Fruit fly (Drosophila melanogaster) whole organism, embryonic: ENCODE measurements around the gene CG8958.

Experiments used
- Asciz ChIP-seq: fragments of 200-800 bp; sonication (Bioruptor generic); optimal IDR thresholded peaks from 2 replicates; lab custom pipeline; 2017; ENCODE audit warnings: missing biosample characterization, mild to moderate bottlenecking, missing genetic modification characterization, missing genetic modification reagents
- Atf3 ChIP-seq: fragments of 200-800 bp; sonication (Bioruptor generic); optimal IDR thresholded peaks from 3 replicates; lab custom pipeline; 2016; ENCODE audit warnings: missing biosample characterization, missing genetic modification characterization
- Bgb ChIP-seq: fragments of 200-800 bp; sonication (Bioruptor generic); IDR thresholded peaks from 2 replicates; pipeline ENCODE4 v1.3.6; 2022; ENCODE audit warnings: missing biosample characterization, missing genetic modification characterization; ENCODE audit not compliant: partially characterized antibody
- CG10979 ChIP-seq: fragments of 200-800 bp; sonication (Bioruptor generic); optimal IDR thresholded peaks from 2 replicates; lab custom pipeline; 2018; ENCODE audit warnings: missing biosample characterization, mild to moderate bottlenecking, missing genetic modification characterization, moderate library complexity
- CG11247 ChIP-seq: fragments of 200-800 bp; sonication (Bioruptor generic); IDR thresholded peaks from 2 replicates; pipeline ENCODE4 v1.3.6; 2022; ENCODE audit warnings: missing biosample characterization, missing genetic modification characterization
- CG12236 ChIP-seq: fragments of 200-800 bp; sonication (Bioruptor generic); optimal IDR thresholded peaks from 2 replicates; lab custom pipeline; 2016; ENCODE audit warnings: missing biosample characterization, missing genetic modification characterization
- CG13123 ChIP-seq: fragments of 200-800 bp; sonication (Bioruptor generic); optimal IDR thresholded peaks from 2 replicates; lab custom pipeline; 2016; ENCODE audit warnings: missing biosample characterization, missing genetic modification characterization
- CG13775 ChIP-seq: fragments of 200-800 bp; sonication (Bioruptor generic); optimal IDR thresholded peaks from 3 replicates; lab custom pipeline; 2017; ENCODE audit warnings: missing biosample characterization, mild to moderate bottlenecking, missing genetic modification characterization
- CG14667 ChIP-seq: fragments of 200-800 bp; sonication (Bioruptor generic); IDR thresholded peaks from 2 replicates; pipeline ENCODE4 v1.3.6; 2022; ENCODE audit warnings: missing biosample characterization, missing genetic modification characterization
- CG14965 ChIP-seq: fragments of 200-800 bp; sonication (Bioruptor generic); optimal IDR thresholded peaks from 2 replicates; lab custom pipeline; 2016; ENCODE audit warnings: missing biosample characterization, missing genetic modification characterization, borderline replicate concordance
- CG1529 ChIP-seq: fragments of 200-800 bp; sonication (Bioruptor generic); optimal IDR thresholded peaks from 3 replicates; lab custom pipeline; 2018; ENCODE audit warnings: missing biosample characterization, missing genetic modification characterization
- CG18599 ChIP-seq: fragments of 200-800 bp; sonication (Bioruptor generic); optimal IDR thresholded peaks from 3 replicates; lab custom pipeline; 2017; ENCODE audit warnings: missing biosample characterization, missing genetic modification characterization, mild to moderate bottlenecking, moderate library complexity, missing genetic modification reagents
- CG30020 ChIP-seq: fragments of 200-800 bp; optimal IDR thresholded peaks from 2 replicates; lab custom pipeline; 2019; ENCODE audit warnings: missing biosample characterization, mild to moderate bottlenecking, missing genetic modification characterization, moderate library complexity
- CG3065 ChIP-seq: fragments of 200-800 bp; sonication (Bioruptor generic); optimal IDR thresholded peaks from 2 replicates; lab custom pipeline; 2016; ENCODE audit warnings: missing biosample characterization, missing genetic modification characterization
- CG31365 ChIP-seq: fragments of 200-800 bp; sonication (Bioruptor generic); optimal IDR thresholded peaks from 2 replicates; lab custom pipeline; 2018; ENCODE audit warnings: missing biosample characterization, mild to moderate bottlenecking, missing genetic modification characterization
- CG34376 ChIP-seq: fragments of 200-800 bp; sonication (Bioruptor generic); optimal IDR thresholded peaks from 2 replicates; lab custom pipeline; 2018; ENCODE audit warnings: missing biosample characterization, mild to moderate bottlenecking, missing genetic modification characterization
- CG4707 ChIP-seq: fragments of 200-800 bp; sonication (Bioruptor generic); optimal IDR thresholded peaks from 2 replicates; lab custom pipeline; 2018; ENCODE audit warnings: missing biosample characterization, mild to moderate bottlenecking, missing genetic modification characterization, moderate library complexity
- CG8924 ChIP-seq: fragments of 200-800 bp; optimal IDR thresholded peaks from 3 replicates; lab custom pipeline; 2019; ENCODE audit warnings: missing biosample characterization, mild to moderate bottlenecking, missing genetic modification characterization, moderate library complexity
- CG9932 ChIP-seq: fragments of 200-800 bp; sonication (Bioruptor generic); IDR thresholded peaks from 2 replicates; pipeline ENCODE4 v1.3.6; 2022; ENCODE audit warnings: missing biosample characterization, missing genetic modification characterization
- CHES-1-like ChIP-seq: fragments of 200-800 bp; sonication (Bioruptor generic); optimal IDR thresholded peaks from 2 replicates; lab custom pipeline; 2016; ENCODE audit warnings: missing biosample characterization, missing genetic modification characterization
- CTCF ChIP-seq: fragments of 200-800 bp; sonication (Bioruptor generic); optimal IDR thresholded peaks from 2 replicates; lab custom pipeline; 2017; ENCODE audit warnings: missing biosample characterization, mild to moderate bottlenecking, missing genetic modification characterization, moderate library complexity
- Dfd ChIP-seq, 2 experiments: fragments of >200 bp; optimal IDR thresholded peaks; 2 replicates each; lab custom pipeline; 2017; ENCODE audit warnings: missing biosample characterization in 2 of 2, missing genetic modification characterization in 2 of 2
- Dip3 ChIP-seq: fragments of 200-800 bp; sonication (Bioruptor generic); optimal IDR thresholded peaks from 3 replicates; lab custom pipeline; 2016; ENCODE audit warnings: missing biosample characterization, missing genetic modification characterization
- E2f2 ChIP-seq: fragments of 200-800 bp; sonication (Bioruptor generic); IDR thresholded peaks from 2 replicates; pipeline ENCODE4 v1.3.6; 2022; ENCODE audit warnings: missing biosample characterization, missing genetic modification characterization
- H2.0 ChIP-seq: fragments of 200-800 bp; sonication (Bioruptor generic); IDR thresholded peaks from 2 replicates; pipeline ENCODE4 v1.3.6; 2022; ENCODE audit warnings: missing biosample characterization, missing genetic modification characterization
- HmgZ ChIP-seq: fragments of 200-800 bp; sonication (Bioruptor generic); optimal IDR thresholded peaks from 2 replicates; lab custom pipeline; 2018; ENCODE audit warnings: missing biosample characterization, mild to moderate bottlenecking, missing genetic modification characterization
- Hmr ChIP-seq: fragments of 200-800 bp; sonication (Bioruptor generic); optimal IDR thresholded peaks from 3 replicates; lab custom pipeline; 2017; ENCODE audit warnings: mild to moderate bottlenecking, missing biosample characterization, missing genetic modification reagents, missing genetic modification characterization
- Hmx ChIP-seq: fragments of 200-800 bp; sonication (Bioruptor generic); optimal IDR thresholded peaks from 2 replicates; lab custom pipeline; 2016; ENCODE audit warnings: missing biosample characterization, missing genetic modification characterization
- Lhr ChIP-seq: fragments of 200-800 bp; sonication (Bioruptor generic); optimal IDR thresholded peaks from 3 replicates; lab custom pipeline; 2017; ENCODE audit warnings: mild to moderate bottlenecking, missing biosample characterization, missing genetic modification reagents, missing genetic modification characterization
- Lpt ChIP-seq: fragments of >200 bp; optimal IDR thresholded peaks from 2 replicates; lab custom pipeline; 2018; ENCODE audit warnings: missing biosample characterization, missing genetic modification characterization
- Rfx ChIP-seq: fragments of 200-800 bp; sonication (Bioruptor generic); IDR thresholded peaks from 2 replicates; pipeline ENCODE4 v1.3.6; 2022; ENCODE audit warnings: missing biosample characterization, missing genetic modification characterization
- Sox102F ChIP-seq: fragments of 200-800 bp; sonication (Bioruptor generic); optimal IDR thresholded peaks from 2 replicates; lab custom pipeline; 2018; ENCODE audit warnings: missing biosample characterization, mild to moderate bottlenecking, missing genetic modification characterization, moderate library complexity
- Spps ChIP-seq: fragments of 200-800 bp; sonication (Bioruptor generic); optimal IDR thresholded peaks from 2 replicates; lab custom pipeline; 2018; ENCODE audit warnings: missing biosample characterization, mild to moderate bottlenecking, missing genetic modification characterization
- ato ChIP-seq: fragments of 200-800 bp; sonication (Bioruptor generic); IDR thresholded peaks from 2 replicates; pipeline ENCODE4 v1.3.6; 2022; ENCODE audit warnings: missing biosample characterization, missing genetic modification characterization; ENCODE audit not compliant: partially characterized antibody
- az2 ChIP-seq: fragments of 200-800 bp; sonication (Bioruptor generic); optimal IDR thresholded peaks from 3 replicates; lab custom pipeline; 2016; ENCODE audit warnings: missing biosample characterization, missing genetic modification characterization
- bsh ChIP-seq, 2 experiments: fragments of 200-800 bp; sonication (Bioruptor generic); optimal IDR thresholded peaks; 2 replicates each; lab custom pipeline; 2017 to 2018; ENCODE audit warnings: mild to moderate bottlenecking in 2 of 2, missing biosample characterization in 2 of 2, missing genetic modification characterization in 2 of 2, moderate library complexity in 1 of 2
- chn ChIP-seq: fragments of 200-800 bp; sonication (Bioruptor generic); optimal IDR thresholded peaks from 2 replicates; lab custom pipeline; 2016; ENCODE audit warnings: missing biosample characterization, missing genetic modification characterization
- corto ChIP-seq: fragments of 200-800 bp; sonication (Bioruptor generic); optimal IDR thresholded peaks from 2 replicates; lab custom pipeline; 2016; ENCODE audit warnings: missing biosample characterization, mild to moderate bottlenecking, missing genetic modification characterization, moderate library complexity
- crp ChIP-seq, 2 experiments: fragments of 200-800 bp; sonication (Bioruptor generic); optimal IDR thresholded peaks; 2 replicates in 1 of 2; 3 replicates in 1 of 2; lab custom pipeline; 2017; ENCODE audit warnings: missing biosample characterization in 2 of 2, missing genetic modification characterization in 2 of 2, mild to moderate bottlenecking in 1 of 2, moderate library complexity in 1 of 2
- disco-r ChIP-seq: fragments of 200-800 bp; sonication (Bioruptor generic); optimal IDR thresholded peaks from 2 replicates; lab custom pipeline; 2016; ENCODE audit warnings: missing biosample characterization, missing genetic modification characterization
- eve ChIP-seq, 2 experiments: fragments of >200 bp; optimal IDR thresholded peaks; 2 replicates each; lab custom pipeline; 2017; ENCODE audit warnings: missing biosample characterization in 2 of 2, missing genetic modification characterization in 2 of 2
- fd102C ChIP-seq: fragments of 200-800 bp; sonication (Bioruptor generic); optimal IDR thresholded peaks from 2 replicates; lab custom pipeline; 2018; ENCODE audit warnings: missing biosample characterization, mild to moderate bottlenecking, missing genetic modification characterization, moderate library complexity
- hb ChIP-seq: fragments of 200-800 bp; sonication (Bioruptor generic); IDR thresholded peaks from 3 replicates; pipeline ENCODE4 v1.3.6; 2022; ENCODE audit warnings: missing biosample characterization, missing genetic modification characterization; ENCODE audit not compliant: partially characterized antibody
- nau ChIP-seq: fragments of 200-800 bp; sonication (Bioruptor generic); optimal IDR thresholded peaks from 3 replicates; lab custom pipeline; 2017; ENCODE audit warnings: missing biosample characterization, mild to moderate bottlenecking, missing genetic modification characterization, missing genetic modification reagents
- ranshi ChIP-seq: fragments of 200-800 bp; sonication (Bioruptor generic); IDR thresholded peaks from 2 replicates; pipeline ENCODE4 v1.3.6; 2022; ENCODE audit warnings: missing biosample characterization, missing genetic modification characterization
- row ChIP-seq: fragments of 200-800 bp; sonication (Bioruptor generic); IDR thresholded peaks from 3 replicates; pipeline ENCODE4 v1.3.6; 2022; ENCODE audit warnings: missing biosample characterization, missing genetic modification characterization
- scrt ChIP-seq: fragments of 200-800 bp; sonication (Bioruptor generic); optimal IDR thresholded peaks from 2 replicates; lab custom pipeline; 2018; ENCODE audit warnings: missing biosample characterization, mild to moderate bottlenecking, missing genetic modification characterization, moderate library complexity
- vnd ChIP-seq: fragments of 200-800 bp; sonication (Bioruptor generic); IDR thresholded peaks from 3 replicates; pipeline ENCODE4 v1.3.6; 2022; ENCODE audit warnings: missing biosample characterization, missing genetic modification characterization; ENCODE audit not compliant: partially characterized antibody
- zen ChIP-seq: fragments of 200-800 bp; sonication (Bioruptor generic); optimal IDR thresholded peaks from 3 replicates; lab custom pipeline; 2018; ENCODE audit warnings: missing biosample characterization, mild to moderate bottlenecking, missing genetic modification characterization, moderate library complexity
- zfh2 ChIP-seq: fragments of 200-800 bp; sonication (Bioruptor generic); optimal IDR thresholded peaks from 2 replicates; lab custom pipeline; 2016; ENCODE audit warnings: missing biosample characterization, missing genetic modification characterization

The CG8958 gene

dm6 chrX:16085865-16086592 is 3.0 kb downstream of the CG8958 start (continued):
- TF ChIP-seq CG14965 (GFP tag; lab: Kevin White, UChicago) (no peak), disco-r (GFP tag; lab: Kevin White, UChicago) (peak; percentile 46), E2f2 (GFP tag; lab: Robert Waterston, UW) (no peak), CG11247 (no peak), CG18599 (GFP tag; lab: Kevin White, UChicago) (peak; percentile 52), CG31365 (no peak), CG9932 (GFP tag; lab: Robert Waterston, UW) (no peak), CG34376 (GFP tag; lab: Kevin White, UChicago) (peak; percentile 10), Spps (no peak), chn (GFP tag; lab: Kevin White, UChicago) (no peak), ranshi (GFP tag; lab: Robert Waterston, UW) (no peak), HmgZ (no peak), az2 (GFP tag; lab: Kevin White, UChicago) (no peak), Dip3 (no peak), CG13123 (no peak), hb (GFP tag; lab: Robert Waterston, UW) (no peak), Lpt (no peak), CG3065 (GFP tag; lab: Kevin White, UChicago) (no peak), CG4707 (GFP tag; lab: Kevin White, UChicago) (no peak), nau (GFP tag; lab: Kevin White, UChicago) (no peak), Hmx (GFP tag; lab: Kevin White, UChicago) (no peak), H2.0 (GFP tag; lab: Robert Waterston, UW) (0 out of 2 replicates have a peak, but pooled peaks have one; percentile 22), Lhr (GFP tag; lab: Kevin White, UChicago) (no peak), Bgb (GFP tag; lab: Robert Waterston, UW) (no peak), fd102C (GFP tag; lab: Kevin White, UChicago) (no peak), crp (GFP tag; optimal IDR thresholded peaks at IDR 0.05; lab: Kevin White, UChicago) (no peak), vnd (GFP tag; lab: Robert Waterston, UW) (no peak), Sox102F (GFP tag; lab: Kevin White, UChicago) (no peak), CG30020 (tag; lab: Kevin White, UChicago) (no peak), zen (tag; lab: Kevin White, UChicago) (no peak), row (GFP tag; lab: Robert Waterston, UW) (peak; percentile 65; the same call in 2 of the 3 replicates), CG13775 (GFP tag; lab: Kevin White, UChicago) (no peak), CG8924 (tag; lab: Kevin White, UChicago) (no peak), bsh (GFP tag; optimal IDR thresholded peaks at IDR 0.05; lab: Kevin White, UChicago) (peak in 1 of 2 experiments; percentile 36), Hmr (GFP tag; lab: Kevin White, UChicago) (no peak), eve (GFP tag; optimal IDR thresholded peaks at IDR 0.05; lab: Kevin White, UChicago) (no peak), corto (GFP tag; lab: Kevin White, UChicago) (no peak), ato (GFP tag; lab: Robert Waterston, UW) (no peak), Rfx (no peak), CG1529 (no peak), Dfd (GFP tag; optimal IDR thresholded peaks at IDR 0.05; lab: Kevin White, UChicago) (no peak), CHES-1-like (GFP tag; lab: Kevin White, UChicago) (no peak), zfh2 (GFP tag; lab: Kevin White, UChicago) (no peak), scrt (GFP tag; lab: Kevin White, UChicago) (no peak), CG12236 (GFP tag; lab: Kevin White, UChicago) (no peak), CG14667 (no peak), Atf3 (no peak), Asciz (GFP tag; lab: Kevin White, UChicago) (no peak), CG10979 (tag; lab: Kevin White, UChicago) (peak; percentile 42), CTCF (GFP tag; lab: Kevin White, UChicago) (no peak)
